Worm (Caenorhabditis elegans) whole organism, early embryonic: ENCODE results near the gene del-8.

Source experiments
- B0310.2 ChIP-seq: sonication (generic microtip); optimal IDR thresholded peaks from 2 replicates; lab custom pipeline; 2016; ENCODE audit warnings: mild to moderate bottlenecking, missing genetic modification characterization, missing compliant biosample characterization
- F13C5.2 ChIP-seq: sonication (generic microtip); optimal IDR thresholded peaks from 2 replicates; lab custom pipeline; 2017; ENCODE audit warnings: mild to moderate bottlenecking, missing genetic modification characterization, inconsistent platforms, missing compliant biosample characterization
- aly-1 ChIP-seq: sonication (generic microtip); optimal IDR thresholded peaks from 2 replicates; lab custom pipeline; 2016; ENCODE audit warnings: missing genetic modification characterization, missing compliant biosample characterization
- ama-1 ChIP-seq: fragments of 150-350 bp; optimal IDR thresholded peaks from 2 replicates; lab custom pipeline; 2014
- ceh-36 ChIP-seq: sonication (generic microtip); optimal IDR thresholded peaks from 2 replicates; lab custom pipeline; 2016; ENCODE audit warnings: missing genetic modification characterization, inconsistent platforms, missing compliant biosample characterization
- ets-7 ChIP-seq: sonication (generic microtip); optimal IDR thresholded peaks from 2 replicates; lab custom pipeline; 2016; ENCODE audit warnings: missing genotype, missing genetic modification characterization, missing compliant biosample characterization
- flt-1 ChIP-seq: fragments of 200-800 bp; sonication (Bioruptor generic); IDR thresholded peaks from 2 replicates; pipeline ENCODE4 v1.3.6; 2022; ENCODE audit warnings: missing genetic modification characterization, missing compliant biosample characterization
- hmg-4 ChIP-seq: fragments of 200-800 bp; sonication (Bioruptor generic); optimal IDR thresholded peaks from 2 replicates; lab custom pipeline; 2018; ENCODE audit warnings: mild to moderate bottlenecking, missing genetic modification characterization, missing compliant biosample characterization
- hnd-1 ChIP-seq: sonication (generic microtip); optimal IDR thresholded peaks from 2 replicates; lab custom pipeline; 2016; ENCODE audit warnings: missing genetic modification characterization, missing compliant biosample characterization
- pes-1 ChIP-seq: fragments of 200-800 bp; sonication (Bioruptor generic); IDR thresholded peaks from 2 replicates; pipeline ENCODE4 v1.3.6; 2022; ENCODE audit warnings: missing genetic modification reagents, missing genetic modification characterization, missing compliant biosample characterization
- scrt-1 ChIP-seq: fragments of 200-800 bp; sonication (Bioruptor generic); IDR thresholded peaks from 2 replicates; pipeline ENCODE4 v1.3.6; 2022; ENCODE audit warnings: missing genetic modification characterization, missing compliant biosample characterization
- sea-1 ChIP-seq: fragments of 200-800 bp; sonication (Bioruptor generic); conservative IDR thresholded peaks from 2 replicates; pipeline ENCODE4 v1.3.6; 2022; ENCODE audit warnings: missing genetic modification characterization, missing compliant biosample characterization
- tbx-11 ChIP-seq: fragments of 200-800 bp; sonication (Bioruptor generic); IDR thresholded peaks from 2 replicates; pipeline ENCODE4 v1.3.6; 2022; ENCODE audit warnings: missing genetic modification characterization, missing compliant biosample characterization
- tbx-37 ChIP-seq: fragments of 200-800 bp; sonication (Bioruptor generic); conservative IDR thresholded peaks from 2 replicates; pipeline ENCODE4 v1.3.6; 2022; ENCODE audit warnings: missing genetic modification reagents, missing genetic modification characterization, missing compliant biosample characterization
- tra-4 ChIP-seq: sonication (generic microtip); optimal IDR thresholded peaks from 2 replicates; lab custom pipeline; 2017; ENCODE audit warnings: missing genetic modification characterization, missing compliant biosample characterization

Gene del-8

ce11 chrX:9640902-9641301, 51.7 kb downstream of the del-8 start:
- TF ChIP-seq tbx-11 (GFP tag; lab: Robert Waterston, UW) (no peak), hmg-4 (GFP tag; lab: Kevin White, UChicago) (no peak), hnd-1 (tag; lab: Kevin White, UChicago) (no peak), scrt-1 (GFP tag; lab: Robert Waterston, UW) (no peak), tra-4 (tag; lab: Kevin White, UChicago) (no peak), F13C5.2 (tag; lab: Kevin White, UChicago) (no peak), pes-1 (GFP tag; lab: Robert Waterston, UW) (no peak), flt-1 (GFP tag; lab: Robert Waterston, UW) (no peak)

- no peak for TF ChIP-seq tbx-11 (GFP tag; lab: Robert Waterston, UW)
- no peak for TF ChIP-seq ama-1 (lab: Kevin White, UChicago)
- TF ChIP-seq ceh-36 (tag; lab: Kevin White, UChicago), result no peak
- no peak for TF ChIP-seq hmg-4 (GFP tag; lab: Kevin White, UChicago)
- no peak for TF ChIP-seq flt-1 (GFP tag; lab: Robert Waterston, UW)
- TF ChIP-seq ets-7 (tag; lab: Kevin White, UChicago), result no peak
- TF ChIP-seq hnd-1 (tag; lab: Kevin White, UChicago), result no peak
- TF ChIP-seq pes-1 (GFP tag; lab: Robert Waterston, UW), result no peak
- no peak for TF ChIP-seq sea-1 (GFP tag; lab: Robert Waterston, UW)
- TF ChIP-seq B0310.2, result no peak
- no peak for TF ChIP-seq tbx-37
- no peak for TF ChIP-seq scrt-1 (GFP tag; lab: Robert Waterston, UW)
- TF ChIP-seq F13C5.2 (tag; lab: Kevin White, UChicago), result no peak
- no peak for TF ChIP-seq aly-1
Observed at ce11 chrX:9642775-9643461, 53.7 kb downstream of the del-8 start.
